Fruit fly (Drosophila melanogaster) whole organism, larva: ENCODE measurements around the gene CG7252.

Source experiments
- noc ChIP-seq: fragments of 200-800 bp; sonication (Bioruptor generic); optimal IDR thresholded peaks from 3 replicates; lab custom pipeline; 2019; ENCODE audit warnings: missing biosample characterization, mild to moderate bottlenecking, missing genetic modification characterization, moderate library complexity

CG7252 gene

dm6 chr3L:11947357-11947756, at the start of gene CG7252:
Gene CG7252 (plus strand): TSS chr3L:11947675.
- no peak for TF ChIP-seq noc (tag; lab: Kevin White, UChicago)

- TF ChIP-seq noc (tag; lab: Kevin White, UChicago) = no peak
Measured at dm6 chr3L:11918217-11918616, 29.3 kb upstream of the CG7252 start.

- TF ChIP-seq noc (tag; lab: Kevin White, UChicago) = no peak
Measured at dm6 chr3L:11921213-11921612, 26.3 kb upstream of the CG7252 start, which contains the start of gene CG11588. Gene CG11588 (plus strand): TSS chr3L:11921513.

- no peak for TF ChIP-seq noc (tag; lab: Kevin White, UChicago)
Measured at dm6 chr3L:11924657-11925056, 22.8 kb upstream of the CG7252 start, which contains the start of gene SdhAL. Gene SdhAL (minus strand): TSS chr3L:11924757.

- no peak for TF ChIP-seq noc (tag; lab: Kevin White, UChicago)
Measured at dm6 chr3L:11925382-11925781, 22.1 kb upstream of the CG7252 start.

- TF ChIP-seq noc (tag; lab: Kevin White, UChicago) = no peak
Measured at dm6 chr3L:11927287-11927743, 20.2 kb upstream of the CG7252 start, which contains the start of gene byn. Gene byn (plus strand): TSS chr3L:11927693.

dm6 chr3L:11931619-11932018, 15.9 kb upstream of the CG7252 start:
- TF ChIP-seq noc (tag; lab: Kevin White, UChicago) = no peak

- no peak for TF ChIP-seq noc (tag; lab: Kevin White, UChicago)
Measured at dm6 chr3L:11937270-11937669, 10.2 kb upstream of the CG7252 start.

dm6 chr3L:11938716-11939115, 8.8 kb upstream of the CG7252 start, which contains the start of gene CG44837:
Gene CG44837 (minus strand): TSS chr3L:11938872.
- no peak for TF ChIP-seq noc (tag; lab: Kevin White, UChicago)

- TF ChIP-seq noc (tag; lab: Kevin White, UChicago) = no peak
Measured at dm6 chr3L:11941612-11942011, 5.9 kb upstream of the CG7252 start, which contains the start of gene Rpt4R. Gene Rpt4R (plus strand): TSS chr3L:11941912.

- no peak for TF ChIP-seq noc (tag; lab: Kevin White, UChicago)
Measured at dm6 chr3L:11944752-11945151, 2.7 kb upstream of the CG7252 start, which contains the start of gene CG5883. Gene CG5883 (minus strand): TSS chr3L:11944852.

- TF ChIP-seq noc (tag; lab: Kevin White, UChicago) = no peak
Measured at dm6 chr3L:11949539-11949938, 2.1 kb downstream of the CG7252 start, which contains the start of gene CG17826. Gene CG17826 (plus strand): TSS chr3L:11949839.

- TF ChIP-seq noc (tag; lab: Kevin White, UChicago) = no peak
Measured at dm6 chr3L:11953217-11953616, 5.7 kb downstream of the CG7252 start, which contains the start of gene obst-G. Gene obst-G (minus strand): TSS chr3L:11953317.

- TF ChIP-seq noc (tag; lab: Kevin White, UChicago) = no peak
Measured at dm6 chr3L:11953783-11954182, 6.3 kb downstream of the CG7252 start, which contains the start of gene CG7248. Gene CG7248 (plus strand): TSS chr3L:11954083.

- no peak for TF ChIP-seq noc (tag; lab: Kevin White, UChicago)
Measured at dm6 chr3L:11957669-11958333, 10.3 kb downstream of the CG7252 start, which contains the start of the genes CG11570 and CG43294. Gene CG11570 (minus strand): TSS chr3L:11957769. Gene CG43294 (plus strand): TSS chr3L:11958283.

- no peak for TF ChIP-seq noc (tag; lab: Kevin White, UChicago)
Measured at dm6 chr3L:11966104-11966503, 18.6 kb downstream of the CG7252 start, which contains the start of gene prc. Gene prc (minus strand): TSS chr3L:11966131.
